Fruit fly (Drosophila melanogaster) whole organism, wandering third instar larva: ENCODE measurements around the gene REPTOR-BP.

Experiments used
- HLH106 ChIP-seq: fragments of 200-800 bp; optimal IDR thresholded peaks from 3 replicates; lab custom pipeline; 2019; ENCODE audit warnings: missing biosample characterization, mild to moderate bottlenecking, missing genetic modification characterization, moderate library complexity
- dsf ChIP-seq: sonication (Bioruptor generic); optimal IDR thresholded peaks from 2 replicates; lab custom pipeline; 2016; ENCODE audit warnings: missing biosample characterization, missing genetic modification characterization, borderline replicate concordance
- ey ChIP-seq: fragments of 200-800 bp; sonication (Bioruptor generic); optimal IDR thresholded peaks from 2 replicates; lab custom pipeline; 2016; ENCODE audit warnings: missing biosample characterization, missing genetic modification characterization
- woc ChIP-seq: sonication (Bioruptor generic); optimal IDR thresholded peaks from 2 replicates; lab custom pipeline; 2016; ENCODE audit warnings: missing biosample characterization, mild to moderate bottlenecking, missing genetic modification characterization

DNA sequence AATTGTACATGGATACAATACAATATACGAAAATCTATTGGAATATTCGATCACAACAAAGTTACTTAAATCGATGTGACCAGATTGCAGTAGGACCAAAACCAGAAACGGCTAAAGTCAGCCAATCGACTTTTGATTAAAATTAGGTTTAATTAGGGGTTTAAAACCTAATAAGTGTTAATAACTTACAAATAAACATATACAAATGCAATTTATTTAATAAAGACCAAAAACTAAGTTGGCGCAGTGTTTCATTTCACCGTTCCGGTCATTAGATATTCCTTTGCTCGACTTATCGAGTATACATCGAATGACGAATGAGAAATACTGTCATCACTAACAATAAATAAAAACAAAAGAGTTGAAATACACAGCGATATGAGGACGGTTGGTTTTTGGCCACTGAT lies 13.5 kb upstream of the REPTOR-BP start, which contains the start of the genes bsk and CG31717:
- TF ChIP-seq dsf (GFP tag; lab: Kevin White, UChicago) = no peak
- no peak for TF ChIP-seq ey (GFP tag; lab: Kevin White, UChicago)
- TF ChIP-seq HLH106 (tag; lab: Kevin White, UChicago) = no peak
- TF ChIP-seq woc (GFP tag; lab: Kevin White, UChicago) = no peak
